Worm (Caenorhabditis elegans): ENCODE measurements around the gene W06E11.1.
A peak's percentile ranks its signal among the peaks of the same experiment; 100 is the strongest.

Gene W06E11.1

ce11 chrIII:612759-613158 lies 29.1 kb upstream of the W06E11.1 start:
- TF ChIP-seq ztf-23 (GFP tag; IDR thresholded peaks at IDR 0.05) (no peak), med-1 (GFP tag; optimal IDR thresholded peaks at IDR 0.05; ENCODE audit: insufficient read depth) (no peak)

ce11 chrIII:614447-614846 lies 27.4 kb upstream of the W06E11.1 start, which contains the start of gene T19C3.3:
T19C3.3 (minus strand) TSS chrIII:614547.
- TF ChIP-seq ref-1 (GFP tag; conservative IDR thresholded peaks at IDR 0.05): no peak
- TF ChIP-seq ztf-23 (GFP tag; IDR thresholded peaks at IDR 0.05): no peak
- TF ChIP-seq tab-1 (GFP tag; IDR thresholded peaks at IDR 0.05): no peak
- no peak for TF ChIP-seq klf-2 (GFP tag; conservative IDR thresholded peaks at IDR 0.05)

ce11 chrIII:617467-617866 lies 24.4 kb upstream of the W06E11.1 start, which contains the start of gene T19C3.2:
T19C3.2 (minus strand) TSS chrIII:617567.
- no peak for TF ChIP-seq med-1 (GFP tag; optimal IDR thresholded peaks at IDR 0.05; ENCODE audit: insufficient read depth)
- TF ChIP-seq cog-1 (tag; optimal IDR thresholded peaks at IDR 0.05): no peak
- no peak for TF ChIP-seq ztf-29 (GFP tag; IDR thresholded peaks at IDR 0.05)
- no peak for TF ChIP-seq flt-1 (GFP tag; IDR thresholded peaks at IDR 0.05)
- TF ChIP-seq tab-1 (GFP tag; IDR thresholded peaks at IDR 0.05): no peak
- TF ChIP-seq ref-1 (GFP tag; conservative IDR thresholded peaks at IDR 0.05): no peak
- no peak for TF ChIP-seq ztf-23 (GFP tag; IDR thresholded peaks at IDR 0.05)
- TF ChIP-seq klf-2 (GFP tag; conservative IDR thresholded peaks at IDR 0.05): no peak

- TF ChIP-seq tab-1 (GFP tag; IDR thresholded peaks at IDR 0.05) (no peak), klf-2 (GFP tag; conservative IDR thresholded peaks at IDR 0.05) (no peak), ztf-29 (GFP tag; IDR thresholded peaks at IDR 0.05) (no peak), med-1 (GFP tag; optimal IDR thresholded peaks at IDR 0.05; ENCODE audit: insufficient read depth) (no peak), T22C8.4 (GFP tag; IDR thresholded peaks at IDR 0.05) (no peak), ref-1 (GFP tag; conservative IDR thresholded peaks at IDR 0.05) (no peak), ztf-23 (GFP tag; IDR thresholded peaks at IDR 0.05) (no peak)
These were observed 21.6 kb upstream of the W06E11.1 start, which contains the start of gene T19C3.4 for ce11 chrIII:620204-620718. T19C3.4 (minus strand) TSS chrIII:620254.

- TF ChIP-seq med-1 (GFP tag; optimal IDR thresholded peaks at IDR 0.05; ENCODE audit: insufficient read depth) (no peak), ref-1 (GFP tag; conservative IDR thresholded peaks at IDR 0.05) (no peak), ztf-29 (GFP tag; IDR thresholded peaks at IDR 0.05) (no peak), klf-2 (GFP tag; conservative IDR thresholded peaks at IDR 0.05) (no peak), ztf-23 (GFP tag; IDR thresholded peaks at IDR 0.05) (peak; percentile 45; the same call in 1 of the 2 replicates), cog-1 (tag; optimal IDR thresholded peaks at IDR 0.05) (peak; percentile 91), flt-1 (GFP tag; IDR thresholded peaks at IDR 0.05) (peak; percentile 65; the same call in 1 of the 2 replicates)
These were observed 18.1 kb upstream of the W06E11.1 start for ce11 chrIII:623754-624153.

- no peak for TF ChIP-seq ztf-23 (GFP tag; IDR thresholded peaks at IDR 0.05)
- TF ChIP-seq tab-1 (GFP tag; IDR thresholded peaks at IDR 0.05): no peak
- no peak for TF ChIP-seq med-1 (GFP tag; optimal IDR thresholded peaks at IDR 0.05; ENCODE audit: insufficient read depth)
- no peak for TF ChIP-seq ztf-29 (GFP tag; IDR thresholded peaks at IDR 0.05)
- TF ChIP-seq flt-1 (GFP tag; IDR thresholded peaks at IDR 0.05): no peak
- TF ChIP-seq klf-2 (GFP tag; conservative IDR thresholded peaks at IDR 0.05): no peak
- no peak for TF ChIP-seq ref-1 (GFP tag; conservative IDR thresholded peaks at IDR 0.05)
- no peak for TF ChIP-seq cog-1 (tag; optimal IDR thresholded peaks at IDR 0.05)
- TF ChIP-seq T22C8.4 (GFP tag; IDR thresholded peaks at IDR 0.05): no peak
These were observed 15.8 kb upstream of the W06E11.1 start for ce11 chrIII:626091-626490.

- TF ChIP-seq klf-2 (GFP tag; conservative IDR thresholded peaks at IDR 0.05): no peak
- TF ChIP-seq flt-1 (GFP tag; IDR thresholded peaks at IDR 0.05): no peak
- no peak for TF ChIP-seq tab-1 (GFP tag; IDR thresholded peaks at IDR 0.05)
- TF ChIP-seq ztf-23 (GFP tag; IDR thresholded peaks at IDR 0.05): no peak
- no peak for TF ChIP-seq ref-1 (GFP tag; conservative IDR thresholded peaks at IDR 0.05)
- no peak for TF ChIP-seq med-1 (GFP tag; optimal IDR thresholded peaks at IDR 0.05; ENCODE audit: insufficient read depth)
- TF ChIP-seq ztf-29 (GFP tag; IDR thresholded peaks at IDR 0.05): no peak
- no peak for TF ChIP-seq cog-1 (tag; optimal IDR thresholded peaks at IDR 0.05)
- no peak for TF ChIP-seq T22C8.4 (GFP tag; IDR thresholded peaks at IDR 0.05)
These were observed 14.0 kb upstream of the W06E11.1 start, which contains the start of gene T19C3.5 for ce11 chrIII:627838-628237. T19C3.5 (minus strand) TSS chrIII:627938.

ce11 chrIII:628942-629341 lies 12.9 kb upstream of the W06E11.1 start:
- TF ChIP-seq ref-1 (GFP tag; conservative IDR thresholded peaks at IDR 0.05): 0 out of 2 replicates have a peak, but pooled peaks have one; percentile 16
- peak; percentile 73 for TF ChIP-seq flt-1 (GFP tag; IDR thresholded peaks at IDR 0.05)
- peak; percentile 54; the same call in 1 of the 2 replicates for TF ChIP-seq ztf-23 (GFP tag; IDR thresholded peaks at IDR 0.05)
- peak; percentile 10; the same call in 1 of the 2 replicates for TF ChIP-seq tab-1 (GFP tag; IDR thresholded peaks at IDR 0.05)
- TF ChIP-seq klf-2 (GFP tag; conservative IDR thresholded peaks at IDR 0.05): peak; percentile 51; the same call in 1 of the 2 replicates

ce11 chrIII:631421-631820 lies 10.4 kb upstream of the W06E11.1 start, which contains the start of gene T19C3.6:
T19C3.6 (minus strand) TSS chrIII:631521.
- TF ChIP-seq klf-2 (GFP tag; conservative IDR thresholded peaks at IDR 0.05): no peak
- TF ChIP-seq tab-1 (GFP tag; IDR thresholded peaks at IDR 0.05): no peak
- no peak for TF ChIP-seq ref-1 (GFP tag; conservative IDR thresholded peaks at IDR 0.05)
- no peak for TF ChIP-seq T22C8.4 (GFP tag; IDR thresholded peaks at IDR 0.05)
- no peak for TF ChIP-seq med-1 (GFP tag; optimal IDR thresholded peaks at IDR 0.05; ENCODE audit: insufficient read depth)
- no peak for TF ChIP-seq ztf-23 (GFP tag; IDR thresholded peaks at IDR 0.05)
- TF ChIP-seq ztf-29 (GFP tag; IDR thresholded peaks at IDR 0.05): no peak
- no peak for TF ChIP-seq flt-1 (GFP tag; IDR thresholded peaks at IDR 0.05)

- no peak for TF ChIP-seq flt-1 (GFP tag; IDR thresholded peaks at IDR 0.05)
- no peak for TF ChIP-seq ztf-29 (GFP tag; IDR thresholded peaks at IDR 0.05)
- no peak for TF ChIP-seq med-1 (GFP tag; optimal IDR thresholded peaks at IDR 0.05; ENCODE audit: insufficient read depth)
- no peak for TF ChIP-seq ref-1 (GFP tag; conservative IDR thresholded peaks at IDR 0.05)
- no peak for TF ChIP-seq T22C8.4 (GFP tag; IDR thresholded peaks at IDR 0.05)
- TF ChIP-seq tab-1 (GFP tag; IDR thresholded peaks at IDR 0.05): no peak
- TF ChIP-seq klf-2 (GFP tag; conservative IDR thresholded peaks at IDR 0.05): no peak
- no peak for TF ChIP-seq ztf-23 (GFP tag; IDR thresholded peaks at IDR 0.05)
- no peak for TF ChIP-seq cog-1 (tag; optimal IDR thresholded peaks at IDR 0.05)
These were observed 7.2 kb upstream of the W06E11.1 start, which contains the start of gene fem-2 for ce11 chrIII:634618-635017. fem-2 (minus strand) TSS chrIII:634626.

Measured in whole organism, midembryonic.